Worm (Caenorhabditis elegans) whole organism, young adult: ENCODE results near the gene sup-9.
A peak's percentile ranks its signal among the peaks of the same experiment; 100 is the strongest.

Source experiments
- C17E4.6 ChIP-seq: fragments of 200-800 bp; sonication (Bioruptor generic); IDR thresholded peaks from 2 replicates; pipeline ENCODE4 v1.3.6; 2022; ENCODE audit warnings: missing genetic modification reagents, missing genetic modification characterization, missing compliant biosample characterization
- F10E7.11 ChIP-seq: sonication (generic microtip); optimal IDR thresholded peaks from 2 replicates; lab custom pipeline; 2017; ENCODE audit warnings: mild to moderate bottlenecking, missing genetic modification characterization, moderate library complexity, missing compliant biosample characterization
- atf-7 ChIP-seq: sonication (generic microtip); optimal IDR thresholded peaks from 2 replicates; lab custom pipeline; 2017; ENCODE audit warnings: mild to moderate bottlenecking, missing genetic modification characterization, missing compliant biosample characterization
- ceh-91 ChIP-seq: fragments of 200-800 bp; sonication (Bioruptor generic); IDR thresholded peaks from 2 replicates; pipeline ENCODE4 v1.3.6; 2022; ENCODE audit warnings: missing genetic modification reagents, missing genetic modification characterization, missing compliant biosample characterization
- nfyb-1 ChIP-seq: fragments of 200-800 bp; sonication (Bioruptor generic); IDR thresholded peaks from 2 replicates; pipeline ENCODE4 v1.3.6; 2022; ENCODE audit warnings: missing genetic modification reagents, missing genetic modification characterization, missing compliant biosample characterization
- nhr-120 ChIP-seq: fragments of 200-800 bp; sonication (Bioruptor generic); IDR thresholded peaks from 2 replicates; pipeline ENCODE4 v1.3.6; 2022; ENCODE audit warnings: missing genetic modification characterization, missing compliant biosample characterization
- sdz-38 ChIP-seq: sonication (generic microtip); optimal IDR thresholded peaks from 2 replicates; lab custom pipeline; 2016; ENCODE audit warnings: missing genotype, missing genetic modification characterization, missing compliant biosample characterization
- snpc-4 ChIP-seq, 5 experiments: fragments of 150-350 bp in 1 of 5; sonication (generic microtip) in 4 of 5; optimal IDR thresholded peaks; 2 replicates each; lab custom pipeline; 2014 to 2018; ENCODE audit warnings: missing genetic modification characterization in 5 of 5, missing biosample characterization in 3 of 5, antibody characterized with exemption in 2 of 5, mild to moderate bottlenecking in 2 of 5, missing compliant biosample characterization in 2 of 5, missing genotype in 2 of 5, moderate library complexity in 2 of 5, missing genetic modification reagents in 1 of 5
- unc-62 ChIP-seq: fragments of 150-350 bp; optimal IDR thresholded peaks from 2 replicates; lab custom pipeline; 2014; ENCODE audit warnings: missing biosample characterization, missing genetic modification reagents, missing genetic modification characterization
- zfh-2 ChIP-seq: fragments of 200-800 bp; sonication (Bioruptor generic); conservative IDR thresholded peaks from 2 replicates; pipeline ENCODE4 v1.3.6; 2022; ENCODE audit warnings: missing genetic modification reagents, missing genetic modification characterization, missing compliant biosample characterization
- zim-3 ChIP-seq: sonication (generic microtip); optimal IDR thresholded peaks from 2 replicates; lab custom pipeline; 2017; ENCODE audit warnings: mild to moderate bottlenecking, missing genetic modification characterization, moderate library complexity, missing compliant biosample characterization
- ztf-6 ChIP-seq: fragments of 200-800 bp; sonication (Bioruptor generic); IDR thresholded peaks from 2 replicates; pipeline ENCODE4 v1.3.6; 2022; ENCODE audit warnings: missing genetic modification reagents, missing genetic modification characterization, missing compliant biosample characterization

ce11 chrII:2735644-2736043 lies 48.8 kb upstream of the sup-9 start:
- no peak for TF ChIP-seq nhr-120 (GFP tag; lab: Robert Waterston, UW)
- TF ChIP-seq ceh-91 (GFP tag; lab: Robert Waterston, UW) = no peak
- TF ChIP-seq unc-62 = no peak
- TF ChIP-seq sdz-38 (tag; lab: Kevin White, UChicago) = no peak
- no peak for TF ChIP-seq atf-7 (tag; lab: Kevin White, UChicago)
- no peak for TF ChIP-seq zim-3
- TF ChIP-seq zfh-2 (GFP tag; lab: Robert Waterston, UW) = peak; percentile 43
- TF ChIP-seq C17E4.6 (GFP tag; lab: Robert Waterston, UW) = no peak
- TF ChIP-seq snpc-4 (GFP tag; optimal IDR thresholded peaks at IDR 0.05; lab: Kevin White, UChicago) = no peak
- peak in 2 of 4 experiments; percentile 2 to 20 for TF ChIP-seq snpc-4 (tag; optimal IDR thresholded peaks at IDR 0.05; lab: Kevin White, UChicago)
- no peak for TF ChIP-seq ztf-6 (GFP tag; lab: Robert Waterston, UW)
- no peak for TF ChIP-seq F10E7.11 (tag; lab: Kevin White, UChicago)
- TF ChIP-seq nfyb-1 = peak; percentile 68; the same call in 1 of the 2 replicates
